Worm (Caenorhabditis elegans) whole organism, late embryonic: ENCODE data around the gene ZK1128.7.

Experiments used
- C08G9.2 ChIP-seq: sonication (generic microtip); optimal IDR thresholded peaks from 2 replicates; lab custom pipeline; 2016; ENCODE audit warnings: mild to moderate bottlenecking, missing genetic modification characterization, moderate library complexity, missing compliant biosample characterization
- F13H6.1 ChIP-seq: sonication (generic microtip); optimal IDR thresholded peaks from 2 replicates; lab custom pipeline; 2016; ENCODE audit warnings: missing genetic modification characterization, missing compliant biosample characterization
- K02D7.2 ChIP-seq: sonication (generic microtip); optimal IDR thresholded peaks from 2 replicates; lab custom pipeline; 2017; ENCODE audit warnings: mild to moderate bottlenecking, missing genetic modification characterization, missing compliant biosample characterization
- ceh-14 ChIP-seq: sonication (generic microtip); optimal IDR thresholded peaks from 2 replicates; lab custom pipeline; 2016; ENCODE audit warnings: missing genotype, missing genetic modification characterization, missing compliant biosample characterization
- ceh-24 ChIP-seq: sonication (generic microtip); optimal IDR thresholded peaks from 2 replicates; lab custom pipeline; 2016; ENCODE audit warnings: mild to moderate bottlenecking, missing genetic modification characterization, missing compliant biosample characterization
- ceh-30 ChIP-seq: fragments of 150-350 bp; optimal IDR thresholded peaks from 2 replicates; lab custom pipeline; 2014; ENCODE audit warnings: missing biosample characterization, missing genetic modification characterization
- ceh-31 ChIP-seq: sonication (generic microtip); optimal IDR thresholded peaks from 2 replicates; lab custom pipeline; 2016; ENCODE audit warnings: missing genetic modification characterization, missing compliant biosample characterization
- ceh-45 ChIP-seq: fragments of 200-800 bp; sonication (Bioruptor generic); IDR thresholded peaks from 2 replicates; pipeline ENCODE4 v1.3.6; 2022; ENCODE audit warnings: missing genetic modification reagents, missing genetic modification characterization, missing compliant biosample characterization
- ceh-48 ChIP-seq: sonication (generic microtip); optimal IDR thresholded peaks from 2 replicates; lab custom pipeline; 2016; ENCODE audit warnings: missing genetic modification characterization, inconsistent platforms, missing compliant biosample characterization
- ceh-6 ChIP-seq: fragments of 200-800 bp; sonication (Bioruptor generic); optimal IDR thresholded peaks from 2 replicates; lab custom pipeline; 2018; ENCODE audit warnings: mild to moderate bottlenecking, missing genetic modification characterization, missing compliant biosample characterization
- dmd-4 ChIP-seq: sonication (generic microtip); optimal IDR thresholded peaks from 2 replicates; lab custom pipeline; 2016; ENCODE audit warnings: borderline replicate concordance, missing genetic modification characterization, missing compliant biosample characterization
- dve-1 ChIP-seq: sonication (generic microtip); optimal IDR thresholded peaks from 2 replicates; lab custom pipeline; 2017; ENCODE audit warnings: antibody characterized with exemption, mild to moderate bottlenecking, missing genetic modification characterization, missing compliant biosample characterization
- eyg-1 ChIP-seq: sonication (generic microtip); optimal IDR thresholded peaks from 2 replicates; lab custom pipeline; 2016; ENCODE audit warnings: missing genotype, missing genetic modification characterization, missing compliant biosample characterization
- fax-1 ChIP-seq: sonication (generic microtip); optimal IDR thresholded peaks from 2 replicates; lab custom pipeline; 2016; ENCODE audit warnings: missing genotype, missing genetic modification characterization, missing compliant biosample characterization
- fkh-10 ChIP-seq: fragments of 150-350 bp; optimal IDR thresholded peaks from 2 replicates; lab custom pipeline; 2014; ENCODE audit warnings: missing biosample characterization, missing genetic modification reagents, missing genetic modification characterization
- gmeb-2 ChIP-seq: sonication (generic microtip); optimal IDR thresholded peaks from 2 replicates; lab custom pipeline; 2016; ENCODE audit warnings: missing genetic modification characterization, inconsistent platforms, missing compliant biosample characterization
- hlh-15 ChIP-seq: sonication (generic microtip); optimal IDR thresholded peaks from 2 replicates; lab custom pipeline; 2016; ENCODE audit warnings: missing genetic modification characterization, missing compliant biosample characterization
- hlh-30 ChIP-seq: sonication (generic microtip); optimal IDR thresholded peaks from 2 replicates; lab custom pipeline; 2017; ENCODE audit warnings: antibody characterized with exemption, missing genetic modification characterization, missing compliant biosample characterization; ENCODE audit not compliant: insufficient read depth
- hlh-6 ChIP-seq: sonication (generic microtip); optimal IDR thresholded peaks from 2 replicates; lab custom pipeline; 2016; ENCODE audit warnings: missing genotype, missing genetic modification characterization, missing compliant biosample characterization
- hlh-8 ChIP-seq: sonication (generic microtip); optimal IDR thresholded peaks from 2 replicates; lab custom pipeline; 2016; ENCODE audit warnings: missing genotype, missing genetic modification characterization, missing compliant biosample characterization
- madf-2 ChIP-seq: sonication (generic microtip); optimal IDR thresholded peaks from 2 replicates; lab custom pipeline; 2017; ENCODE audit warnings: missing genetic modification characterization, missing compliant biosample characterization
- nfya-1 ChIP-seq: sonication (generic microtip); optimal IDR thresholded peaks from 2 replicates; lab custom pipeline; 2017; ENCODE audit warnings: missing genetic modification characterization, mild to moderate bottlenecking, missing compliant biosample characterization, antibody characterized with exemption, moderate library complexity
- nhr-11 ChIP-seq: fragments of 150-350 bp; optimal IDR thresholded peaks from 2 replicates; lab custom pipeline; 2014; ENCODE audit warnings: missing biosample characterization, missing genetic modification characterization
- pag-3 ChIP-seq: sonication (generic microtip); optimal IDR thresholded peaks from 2 replicates; lab custom pipeline; 2016; ENCODE audit warnings: missing compliant biosample characterization, missing genetic modification characterization, borderline replicate concordance
- pat-9 ChIP-seq: fragments of 200-800 bp; sonication (Bioruptor generic); optimal IDR thresholded peaks from 2 replicates; lab custom pipeline; 2018; ENCODE audit warnings: mild to moderate bottlenecking, missing genetic modification characterization, moderate library complexity, missing compliant biosample characterization
- pax-1 ChIP-seq: fragments of 150-350 bp; optimal IDR thresholded peaks from 2 replicates; lab custom pipeline; 2014; ENCODE audit warnings: missing biosample characterization, missing genetic modification characterization
- pha-2 ChIP-seq: sonication (generic microtip); optimal IDR thresholded peaks from 2 replicates; lab custom pipeline; 2017; ENCODE audit warnings: mild to moderate bottlenecking, missing genetic modification characterization, missing compliant biosample characterization
- pha-4 ChIP-seq: fragments of 150-350 bp; optimal IDR thresholded peaks from 2 replicates; lab custom pipeline; 2018; ENCODE audit warnings: missing biosample characterization, missing genetic modification reagents, missing genetic modification characterization
- pqm-1 ChIP-seq: sonication (generic microtip); optimal IDR thresholded peaks from 2 replicates; lab custom pipeline; 2016; ENCODE audit warnings: missing genetic modification characterization, missing compliant biosample characterization
- ref-2 ChIP-seq: sonication (generic microtip); optimal IDR thresholded peaks from 2 replicates; lab custom pipeline; 2016; ENCODE audit warnings: missing genetic modification characterization, missing compliant biosample characterization
- sdc-2 ChIP-seq: sonication (generic microtip); optimal IDR thresholded peaks from 2 replicates; lab custom pipeline; 2016; ENCODE audit warnings: missing genotype, missing genetic modification characterization, missing compliant biosample characterization
- sox-2 ChIP-seq: fragments of 200-800 bp; sonication (Bioruptor generic); IDR thresholded peaks from 2 replicates; pipeline ENCODE4 v1.3.6; 2022; ENCODE audit warnings: missing genetic modification reagents, missing genetic modification characterization, missing compliant biosample characterization
- syd-9 ChIP-seq: sonication (generic microtip); optimal IDR thresholded peaks from 2 replicates; lab custom pipeline; 2016; ENCODE audit warnings: mild to moderate bottlenecking, missing genetic modification characterization, moderate library complexity, missing compliant biosample characterization
- tbx-2 ChIP-seq: sonication (generic microtip); optimal IDR thresholded peaks from 2 replicates; lab custom pipeline; 2016; ENCODE audit warnings: missing genetic modification characterization, missing compliant biosample characterization
- unc-42 ChIP-seq: sonication (generic microtip); optimal IDR thresholded peaks from 2 replicates; lab custom pipeline; 2016; ENCODE audit warnings: missing genotype, missing genetic modification characterization, missing compliant biosample characterization
- unc-55 ChIP-seq: sonication (generic microtip); optimal IDR thresholded peaks from 2 replicates; lab custom pipeline; 2017; ENCODE audit warnings: missing biosample characterization, missing genetic modification reagents, missing genetic modification characterization
- zip-5 ChIP-seq: sonication (generic microtip); optimal IDR thresholded peaks from 2 replicates; lab custom pipeline; 2016; ENCODE audit warnings: missing genetic modification characterization, missing compliant biosample characterization

ZK1128.7 gene

ce11 chrIII:10112958-10113357 lies 23.8 kb upstream of the ZK1128.7 start, which contains the start of gene vps-29:
vps-29 (minus strand) TSS chrIII:10113058.
- TF ChIP-seq syd-9 (tag; lab: Kevin White, UChicago) (no peak), pax-1 (tag; lab: Kevin White, UChicago) (no peak)

DNA sequence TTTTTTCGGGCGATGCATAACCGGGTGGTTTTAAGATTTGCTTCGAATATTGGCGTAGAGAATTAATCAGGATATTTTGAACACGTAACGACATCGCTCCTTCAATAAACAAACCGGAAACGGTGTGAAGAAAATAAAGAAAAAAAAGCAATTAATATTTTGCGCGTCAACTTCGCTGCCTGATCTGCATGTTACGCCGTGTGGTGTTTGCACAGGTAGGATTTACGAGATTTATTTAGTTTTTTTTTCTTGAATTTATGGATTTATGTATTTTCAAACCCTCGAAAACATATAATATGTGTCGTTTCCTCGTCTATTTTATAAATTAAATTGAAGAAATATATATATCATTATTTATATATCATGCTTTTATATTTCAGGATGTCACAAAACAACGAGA lies 22.1 kb upstream of the ZK1128.7 start, which contains the start of the genes ZK1128.1 and mett-10:
TSS of gene ZK1128.1 (minus strand) at position 99 of the 400 bp plus-strand sequence.
TSS of gene mett-10 (plus strand) at position 375 of the 400 bp plus-strand sequence.
- TF ChIP-seq eyg-1 (tag; lab: Kevin White, UChicago) (no peak), unc-42 (tag; lab: Kevin White, UChicago) (peak; percentile 13)

ce11 chrIII:10118818-10119217 lies 18.0 kb upstream of the ZK1128.7 start, which contains the start of gene ZK1128.3:
ZK1128.3 (minus strand) TSS chrIII:10118918.
- no peak for TF ChIP-seq ceh-6 (GFP tag; lab: Kevin White, UChicago)
- TF ChIP-seq pat-9, result no peak
- TF ChIP-seq fax-1 (tag; lab: Kevin White, UChicago), result no peak
- TF ChIP-seq nhr-11 (tag; lab: Kevin White, UChicago), result no peak
- no peak for TF ChIP-seq ref-2 (tag; lab: Kevin White, UChicago)
- TF ChIP-seq unc-55 (GFP tag; lab: Kevin White, UChicago), result no peak
- no peak for TF ChIP-seq dmd-4 (tag; lab: Kevin White, UChicago)
- TF ChIP-seq tbx-2, result no peak
- no peak for TF ChIP-seq gmeb-2 (tag; lab: Kevin White, UChicago)
- TF ChIP-seq ceh-30 (tag; lab: Kevin White, UChicago), result no peak
- no peak for TF ChIP-seq hlh-15 (tag; lab: Kevin White, UChicago)
- TF ChIP-seq zip-5, result no peak
- TF ChIP-seq hlh-6 (tag; lab: Kevin White, UChicago), result no peak
- no peak for TF ChIP-seq dve-1 (tag; lab: Kevin White, UChicago)
- TF ChIP-seq sdc-2, result no peak
- TF ChIP-seq hlh-8, result no peak
- TF ChIP-seq pha-2, result no peak
- no peak for TF ChIP-seq hlh-30 (tag; lab: Kevin White, UChicago)

DNA sequence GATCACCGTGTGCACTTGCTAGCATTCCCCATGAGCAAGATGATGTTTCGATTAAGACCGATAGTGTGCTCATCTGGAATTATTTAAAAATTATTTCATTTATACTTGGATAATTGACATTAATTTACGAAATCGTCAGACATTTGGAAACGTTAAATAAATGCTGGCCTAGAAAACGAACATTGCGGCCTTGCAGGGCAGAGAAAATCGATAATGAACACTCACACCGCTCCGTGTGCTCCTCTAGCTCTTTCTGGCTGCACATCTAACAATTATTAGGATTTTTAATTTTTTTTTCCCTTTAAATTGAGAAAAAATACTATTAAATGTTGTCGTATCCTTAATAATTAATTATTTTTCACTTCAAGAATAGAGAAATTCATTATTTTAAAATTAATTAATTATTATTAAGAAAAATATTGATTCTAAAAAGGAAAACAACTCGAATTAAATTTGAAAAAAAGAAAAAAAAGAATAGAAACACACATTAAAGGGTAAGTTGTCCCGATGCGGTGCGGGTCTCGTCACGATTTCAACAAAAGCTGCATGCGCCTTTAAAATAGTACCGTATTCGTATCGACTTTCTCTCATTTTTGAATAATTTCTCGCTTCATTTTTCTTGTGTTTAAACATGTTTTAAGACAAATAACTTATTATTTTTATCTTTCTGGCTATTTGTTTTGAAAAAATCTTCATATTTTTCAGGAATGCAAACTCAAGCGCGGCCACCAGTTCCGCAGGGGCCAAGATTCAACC lies 16.6 kb upstream of the ZK1128.7 start, which contains the start of the genes gtf-2H3 and ham-3:
TSS of gene gtf-2H3 (minus strand) at position 73 of the 756 bp plus-strand sequence.
TSS of gene ham-3 (plus strand) at position 706 of the 756 bp plus-strand sequence.
- TF ChIP-seq fkh-10 (GFP tag; lab: Kevin White, UChicago), result no peak
- TF ChIP-seq dve-1 (tag; lab: Kevin White, UChicago), result no peak
- no peak for TF ChIP-seq pax-1 (tag; lab: Kevin White, UChicago)
- TF ChIP-seq K02D7.2 (tag; lab: Kevin White, UChicago), result no peak
- no peak for TF ChIP-seq ceh-24
- TF ChIP-seq pqm-1 (tag; lab: Kevin White, UChicago), result no peak
- TF ChIP-seq unc-42 (tag; lab: Kevin White, UChicago), result peak; percentile 16
- no peak for TF ChIP-seq pha-2
- TF ChIP-seq pag-3, result no peak
- no peak for TF ChIP-seq ceh-30 (tag; lab: Kevin White, UChicago)
- TF ChIP-seq ceh-14 (tag; lab: Kevin White, UChicago), result no peak
- no peak for TF ChIP-seq pha-4 (tag; lab: Kevin White, UChicago)
- peak; percentile 90 for TF ChIP-seq ceh-48 (tag; lab: Kevin White, UChicago)
- no peak for TF ChIP-seq sox-2 (GFP tag; lab: Robert Waterston, UW)
- TF ChIP-seq hlh-8, result no peak
- TF ChIP-seq C08G9.2 (tag; lab: Kevin White, UChicago), result no peak
- no peak for TF ChIP-seq dmd-4 (tag; lab: Kevin White, UChicago)
- TF ChIP-seq ceh-45 (GFP tag; lab: Robert Waterston, UW), result no peak
- no peak for TF ChIP-seq gmeb-2 (tag; lab: Kevin White, UChicago)
- no peak for TF ChIP-seq nfya-1 (tag; lab: Kevin White, UChicago)
- no peak for TF ChIP-seq F13H6.1
- TF ChIP-seq ceh-31 (tag; lab: Kevin White, UChicago), result peak; percentile 28
- no peak for TF ChIP-seq madf-2 (tag; lab: Kevin White, UChicago)
